Worm (Caenorhabditis elegans): ENCODE data around the gene elli-1.

- TF ChIP-seq mab-5 (tag; optimal IDR thresholded peaks at IDR 0.05) (no peak), sma-3 (GFP tag; optimal IDR thresholded peaks at IDR 0.05) (no peak), aly-2 (tag; optimal IDR thresholded peaks at IDR 0.05) (no peak), fos-1 (tag; optimal IDR thresholded peaks at IDR 0.05) (no peak), peb-1 (tag; optimal IDR thresholded peaks at IDR 0.05) (no peak), unc-39 (tag; optimal IDR thresholded peaks at IDR 0.05) (no peak), ceh-82 (tag; optimal IDR thresholded peaks at IDR 0.05) (no peak), ztf-11 (tag; optimal IDR thresholded peaks at IDR 0.05) (no peak), nhr-11 (tag; optimal IDR thresholded peaks at IDR 0.05) (no peak)
Measured at ce11 chrIV:8752492-8752891, 2.1 kb downstream of the elli-1 start.

Data from whole organism, L2 larva.